Worm (Caenorhabditis elegans) whole organism, L1 larva: ENCODE results near the gene nspa-8.

ENCODE experiments used
- aha-1 ChIP-seq: fragments of 150-350 bp; optimal IDR thresholded peaks from 2 replicates; lab custom pipeline; 2014; ENCODE audit warnings: missing biosample characterization, missing genetic modification characterization
- alr-1 ChIP-seq: fragments of 200-800 bp; sonication (Bioruptor generic); optimal IDR thresholded peaks from 2 replicates; lab custom pipeline; 2018; ENCODE audit warnings: borderline replicate concordance, mild to moderate bottlenecking, missing genetic modification characterization, missing compliant biosample characterization
- blmp-1 ChIP-seq: fragments of 150-350 bp; optimal IDR thresholded peaks from 2 replicates; lab custom pipeline; 2014; ENCODE audit warnings: missing biosample characterization, missing genetic modification characterization
- ceh-63 ChIP-seq: fragments of 200-800 bp; sonication (Bioruptor generic); optimal IDR thresholded peaks from 2 replicates; lab custom pipeline; 2018; ENCODE audit warnings: mild to moderate bottlenecking, missing genetic modification characterization, missing compliant biosample characterization
- ceh-82 ChIP-seq, 3 experiments: fragments of 150-350 bp in 1 of 3; sonication (generic microtip) in 2 of 3; optimal IDR thresholded peaks; 2 replicates each; lab custom pipeline; 2014 to 2017; ENCODE audit warnings: missing biosample characterization in 3 of 3, missing genetic modification characterization in 3 of 3
- ceh-90 ChIP-seq: sonication (generic microtip); optimal IDR thresholded peaks from 2 replicates; lab custom pipeline; 2016; ENCODE audit warnings: missing genetic modification characterization, missing compliant biosample characterization
- ces-1 ChIP-seq: fragments of 150-350 bp; optimal IDR thresholded peaks from 2 replicates; lab custom pipeline; 2014; ENCODE audit warnings: missing biosample characterization, missing genetic modification reagents, missing genetic modification characterization
- efl-1 ChIP-seq, 4 experiments: fragments of 150-350 bp; optimal IDR thresholded peaks in 3 of 4; peaks in 1 of 4; 1 replicate in 1 of 4; 2 replicates in 3 of 4; lab custom pipeline; 2014; ENCODE audit warnings: missing biosample characterization in 2 of 4, missing genetic modification characterization in 2 of 4, missing genetic modification reagents in 2 of 4
- efl-3 ChIP-seq: fragments of 200-800 bp; sonication (Bioruptor generic); optimal IDR thresholded peaks from 2 replicates; lab custom pipeline; 2018; ENCODE audit warnings: mild to moderate bottlenecking, missing genetic modification characterization, missing compliant biosample characterization
- elt-2 ChIP-seq: sonication (generic microtip); optimal IDR thresholded peaks from 2 replicates; lab custom pipeline; 2016; ENCODE audit warnings: missing genetic modification characterization, mild to moderate bottlenecking, inconsistent platforms, missing compliant biosample characterization, missing genetic modification reagents
- fkh-8 ChIP-seq: sonication (generic microtip); optimal IDR thresholded peaks from 2 replicates; lab custom pipeline; 2016; ENCODE audit warnings: mild to moderate bottlenecking, missing genetic modification characterization, missing compliant biosample characterization
- fos-1 ChIP-seq: fragments of 150-350 bp; optimal IDR thresholded peaks from 2 replicates; lab custom pipeline; 2014; ENCODE audit warnings: missing biosample characterization, missing genetic modification characterization
- isw-1 ChIP-seq: fragments of 200-800 bp; sonication (Bioruptor generic); IDR thresholded peaks from 2 replicates; pipeline ENCODE4 v1.3.6; 2022; ENCODE audit warnings: missing genetic modification characterization, missing compliant biosample characterization
- jun-1 ChIP-seq: fragments of 150-350 bp; optimal IDR thresholded peaks from 2 replicates; lab custom pipeline; 2014; ENCODE audit warnings: missing biosample characterization, missing genetic modification reagents, missing genetic modification characterization
- lin-14 ChIP-seq: fragments of 200-800 bp; sonication (Bioruptor generic); optimal IDR thresholded peaks from 2 replicates; lab custom pipeline; 2018; ENCODE audit warnings: mild to moderate bottlenecking, missing genetic modification characterization, moderate library complexity, missing compliant biosample characterization
- lin-15B ChIP-seq: fragments of 150-350 bp; sonication (generic microtip); optimal IDR thresholded peaks from 3 replicates; lab custom pipeline; 2014; ENCODE audit warnings: missing biosample characterization, missing genetic modification characterization
- lin-35 ChIP-seq, 2 experiments: fragments of 150-350 bp; optimal IDR thresholded peaks; 2 replicates each; lab custom pipeline; 2014; ENCODE audit warnings: missing biosample characterization in 2 of 2, missing genetic modification characterization in 2 of 2, missing genetic modification reagents in 2 of 2
- lsy-2 ChIP-seq, 2 experiments: fragments of 150-350 bp; optimal IDR thresholded peaks; 2 replicates each; lab custom pipeline; 2014; ENCODE audit warnings: missing biosample characterization in 2 of 2, missing genetic modification characterization in 2 of 2
- mab-9 ChIP-seq: fragments of 200-800 bp; sonication (Bioruptor generic); IDR thresholded peaks from 2 replicates; pipeline ENCODE4 v1.3.6; 2022; ENCODE audit warnings: missing genetic modification reagents, missing genetic modification characterization, missing compliant biosample characterization
- mdl-1 ChIP-seq, 2 experiments: fragments of 150-350 bp; optimal IDR thresholded peaks; 2 replicates each; lab custom pipeline; 2014 to 2017; ENCODE audit warnings: missing biosample characterization in 2 of 2, missing genetic modification characterization in 2 of 2, inconsistent platforms in 1 of 2
- mep-1 ChIP-seq: fragments of 150-350 bp; optimal IDR thresholded peaks from 2 replicates; lab custom pipeline; 2014; ENCODE audit warnings: missing biosample characterization, missing genetic modification characterization
- nhr-19 ChIP-seq: fragments of 200-800 bp; sonication (Bioruptor generic); conservative IDR thresholded peaks from 2 replicates; pipeline ENCODE4 v1.3.6; 2022; ENCODE audit warnings: missing genetic modification characterization, missing compliant biosample characterization
- nhr-237 ChIP-seq: fragments of 150-350 bp; optimal IDR thresholded peaks from 2 replicates; lab custom pipeline; 2014; ENCODE audit warnings: missing biosample characterization, missing genetic modification characterization
- nhr-47 ChIP-seq: sonication (generic microtip); optimal IDR thresholded peaks from 2 replicates; lab custom pipeline; 2016; ENCODE audit warnings: mild to moderate bottlenecking, missing genetic modification characterization, moderate library complexity, missing compliant biosample characterization
- nhr-71 ChIP-seq: sonication (generic microtip); optimal IDR thresholded peaks from 2 replicates; lab custom pipeline; 2016; ENCODE audit warnings: mild to moderate bottlenecking, missing genetic modification characterization, moderate library complexity, missing compliant biosample characterization
- nhr-76 ChIP-seq: sonication (generic microtip); optimal IDR thresholded peaks from 2 replicates; lab custom pipeline; 2017; ENCODE audit warnings: missing biosample characterization, missing genetic modification characterization
- nhr-90 ChIP-seq: sonication (generic microtip); optimal IDR thresholded peaks from 2 replicates; lab custom pipeline; 2016; ENCODE audit warnings: mild to moderate bottlenecking, missing genetic modification characterization, missing compliant biosample characterization; ENCODE audit not compliant: poor library complexity
- pax-3 ChIP-seq: fragments of 200-800 bp; sonication (Bioruptor generic); optimal IDR thresholded peaks from 2 replicates; lab custom pipeline; 2018; ENCODE audit warnings: mild to moderate bottlenecking, missing genetic modification characterization, moderate library complexity, missing compliant biosample characterization
- rnt-1 ChIP-seq: sonication (generic microtip); optimal IDR thresholded peaks from 2 replicates; lab custom pipeline; 2016; ENCODE audit warnings: mild to moderate bottlenecking, missing genetic modification characterization, moderate library complexity, missing compliant biosample characterization
- skn-1 ChIP-seq: fragments of 150-350 bp; optimal IDR thresholded peaks from 2 replicates; lab custom pipeline; 2014; ENCODE audit warnings: missing biosample characterization, missing genetic modification characterization
- snu-23 ChIP-seq: sonication (generic microtip); optimal IDR thresholded peaks from 2 replicates; lab custom pipeline; 2016; ENCODE audit warnings: missing genetic modification characterization, missing compliant biosample characterization
- sptf-1 ChIP-seq: fragments of 150-350 bp; optimal IDR thresholded peaks from 2 replicates; lab custom pipeline; 2014; ENCODE audit warnings: missing biosample characterization, missing genetic modification characterization
- swsn-7 ChIP-seq: sonication (generic microtip); optimal IDR thresholded peaks from 2 replicates; lab custom pipeline; 2016; ENCODE audit warnings: missing genetic modification characterization, missing compliant biosample characterization
- tbx-2 ChIP-seq: sonication (generic microtip); optimal IDR thresholded peaks from 2 replicates; lab custom pipeline; 2016; ENCODE audit warnings: missing genetic modification characterization, missing compliant biosample characterization
- unc-130 ChIP-seq: fragments of 150-350 bp; optimal IDR thresholded peaks from 2 replicates; lab custom pipeline; 2017; ENCODE audit warnings: missing biosample characterization, missing genetic modification characterization, inconsistent platforms
- unc-86 ChIP-seq: sonication (generic microtip); optimal IDR thresholded peaks from 2 replicates; lab custom pipeline; 2016; ENCODE audit warnings: missing genetic modification characterization, missing compliant biosample characterization
- xbp-1 ChIP-seq: sonication (generic microtip); optimal IDR thresholded peaks from 2 replicates; lab custom pipeline; 2016; ENCODE audit warnings: missing genetic modification characterization, missing compliant biosample characterization
- zag-1 ChIP-seq: fragments of 150-350 bp; optimal IDR thresholded peaks from 2 replicates; lab custom pipeline; 2014; ENCODE audit warnings: missing biosample characterization, missing genetic modification characterization
- zip-4 ChIP-seq: fragments of 200-800 bp; sonication (Bioruptor generic); optimal IDR thresholded peaks from 2 replicates; lab custom pipeline; 2018; ENCODE audit warnings: mild to moderate bottlenecking, missing genetic modification characterization, moderate library complexity, missing compliant biosample characterization

nspa-8 gene

ce11 chrV:14853739-14854138, 26.9 kb upstream of the nspa-8 start:
- TF ChIP-seq lin-15B (tag; lab: Kevin White, UChicago) (no peak), unc-86 (no peak), nhr-237 (no peak)
- TF ChIP-seq, all 84 proteins: peak for 0

- no peak for TF ChIP-seq aha-1 (tag; lab: Kevin White, UChicago)
- TF ChIP-seq tbx-2 (tag; lab: Kevin White, UChicago) = peak; percentile 5
- TF ChIP-seq lin-14 (GFP tag; lab: Kevin White, UChicago) = peak; percentile 55
- TF ChIP-seq efl-1 (optimal IDR thresholded peaks at IDR 0.05; lab: Kevin White, UChicago) = no peak
- TF ChIP-seq efl-1 (GFP tag; optimal IDR thresholded peaks at IDR 0.05 in 1 of 2; lab: Kevin White, UChicago) = peak in 1 of 2 experiments; percentile 70
Observed at ce11 chrV:14852620-14853019, 25.8 kb upstream of the nspa-8 start.

ce11 chrV:14851972-14852371, 25.1 kb upstream of the nspa-8 start:
- TF ChIP-seq lin-35 (GFP tag; optimal IDR thresholded peaks at IDR 0.05; lab: Kevin White, UChicago) (peak in 1 of 2 experiments; percentile 19), ceh-82 (tag; optimal IDR thresholded peaks at IDR 0.05; lab: Kevin White, UChicago) (no peak), mab-9 (GFP tag; lab: Robert Waterston, UW) (no peak), zag-1 (no peak), alr-1 (tag; lab: Kevin White, UChicago) (no peak), lin-14 (GFP tag; lab: Kevin White, UChicago) (no peak), efl-3 (GFP tag; lab: Kevin White, UChicago) (no peak), nhr-71 (tag; lab: Kevin White, UChicago) (no peak), xbp-1 (tag; lab: Kevin White, UChicago) (no peak), elt-2 (tag; lab: Kevin White, UChicago) (peak; percentile 32), ceh-63 (no peak), pax-3 (tag; lab: Kevin White, UChicago) (no peak)

- TF ChIP-seq nhr-47 (tag; lab: Kevin White, UChicago) (peak; percentile 45), zag-1 (peak; percentile 44), snu-23 (GFP tag; lab: Kevin White, UChicago) (no peak), xbp-1 (tag; lab: Kevin White, UChicago) (peak; percentile 9), pax-3 (tag; lab: Kevin White, UChicago) (no peak), blmp-1 (tag; lab: Kevin White, UChicago) (no peak), mep-1 (tag; lab: Kevin White, UChicago) (no peak), aha-1 (tag; lab: Kevin White, UChicago) (no peak), lsy-2 (tag; optimal IDR thresholded peaks at IDR 0.05; lab: Kevin White, UChicago) (peak in 1 of 2 experiments; percentile 12), nhr-237 (no peak), isw-1 (GFP tag; lab: Robert Waterston, UW) (peak; percentile 19; the same call in 1 of the 2 replicates), lin-35 (GFP tag; optimal IDR thresholded peaks at IDR 0.05; lab: Kevin White, UChicago) (peak in 1 of 2 experiments; percentile 40), efl-1 (optimal IDR thresholded peaks at IDR 0.05; lab: Kevin White, UChicago) (peak in 1 of 2 experiments; percentile 29), efl-1 (GFP tag; optimal IDR thresholded peaks at IDR 0.05 in 1 of 2; lab: Kevin White, UChicago) (no peak), unc-86 (peak; percentile 2), lin-14 (GFP tag; lab: Kevin White, UChicago) (peak; percentile 84), rnt-1 (tag; lab: Kevin White, UChicago) (peak; percentile 10), nhr-71 (tag; lab: Kevin White, UChicago) (peak; percentile 45), sptf-1 (no peak), tbx-2 (tag; lab: Kevin White, UChicago) (peak; percentile 53), fkh-8 (tag; lab: Kevin White, UChicago) (peak; percentile 37), swsn-7 (tag; lab: Kevin White, UChicago) (peak; percentile 1), ceh-82 (tag; optimal IDR thresholded peaks at IDR 0.05; lab: Kevin White, UChicago) (peak in 2 of 3 experiments; percentile 12 to 45)
- TF ChIP-seq, all 84 proteins: peak for 15
Observed at ce11 chrV:14851206-14851605, 24.4 kb upstream of the nspa-8 start.

- TF ChIP-seq mdl-1 (tag; optimal IDR thresholded peaks at IDR 0.05; lab: Kevin White, UChicago) (peak in 1 of 2 experiments; percentile 73), fos-1 (tag; lab: Kevin White, UChicago) (no peak), jun-1 (tag; lab: Kevin White, UChicago) (peak; percentile 22), lsy-2 (tag; optimal IDR thresholded peaks at IDR 0.05; lab: Kevin White, UChicago) (peak in 1 of 2 experiments; percentile 47), efl-1 (optimal IDR thresholded peaks at IDR 0.05; lab: Kevin White, UChicago) (no peak), efl-1 (GFP tag; optimal IDR thresholded peaks at IDR 0.05 in 1 of 2; lab: Kevin White, UChicago) (peak in 1 of 2 experiments; percentile 85), rnt-1 (tag; lab: Kevin White, UChicago) (peak; percentile 58), lin-15B (tag; lab: Kevin White, UChicago) (no peak), nhr-19 (peak; percentile 50), ceh-90 (tag; lab: Kevin White, UChicago) (no peak), skn-1 (tag; lab: Kevin White, UChicago) (peak; percentile 49), snu-23 (GFP tag; lab: Kevin White, UChicago) (no peak), nhr-90 (tag; lab: Kevin White, UChicago) (no peak), unc-130 (tag; lab: Kevin White, UChicago) (no peak), ces-1 (GFP tag; lab: Kevin White, UChicago) (no peak), zip-4 (GFP tag; lab: Kevin White, UChicago) (no peak), efl-3 (GFP tag; lab: Kevin White, UChicago) (no peak), swsn-7 (tag; lab: Kevin White, UChicago) (no peak), nhr-76 (tag; lab: Kevin White, UChicago) (no peak), pax-3 (tag; lab: Kevin White, UChicago) (no peak), lin-35 (GFP tag; optimal IDR thresholded peaks at IDR 0.05; lab: Kevin White, UChicago) (peak in 1 of 2 experiments; percentile 52), elt-2 (tag; lab: Kevin White, UChicago) (peak; percentile 87), lin-14 (GFP tag; lab: Kevin White, UChicago) (peak; percentile 10), nhr-237 (no peak)
Observed at ce11 chrV:14850530-14850929, 23.7 kb upstream of the nspa-8 start.
